3 fruit fly cellular contexts compared by ENCODE assay signal in the genomic region with DNA sequence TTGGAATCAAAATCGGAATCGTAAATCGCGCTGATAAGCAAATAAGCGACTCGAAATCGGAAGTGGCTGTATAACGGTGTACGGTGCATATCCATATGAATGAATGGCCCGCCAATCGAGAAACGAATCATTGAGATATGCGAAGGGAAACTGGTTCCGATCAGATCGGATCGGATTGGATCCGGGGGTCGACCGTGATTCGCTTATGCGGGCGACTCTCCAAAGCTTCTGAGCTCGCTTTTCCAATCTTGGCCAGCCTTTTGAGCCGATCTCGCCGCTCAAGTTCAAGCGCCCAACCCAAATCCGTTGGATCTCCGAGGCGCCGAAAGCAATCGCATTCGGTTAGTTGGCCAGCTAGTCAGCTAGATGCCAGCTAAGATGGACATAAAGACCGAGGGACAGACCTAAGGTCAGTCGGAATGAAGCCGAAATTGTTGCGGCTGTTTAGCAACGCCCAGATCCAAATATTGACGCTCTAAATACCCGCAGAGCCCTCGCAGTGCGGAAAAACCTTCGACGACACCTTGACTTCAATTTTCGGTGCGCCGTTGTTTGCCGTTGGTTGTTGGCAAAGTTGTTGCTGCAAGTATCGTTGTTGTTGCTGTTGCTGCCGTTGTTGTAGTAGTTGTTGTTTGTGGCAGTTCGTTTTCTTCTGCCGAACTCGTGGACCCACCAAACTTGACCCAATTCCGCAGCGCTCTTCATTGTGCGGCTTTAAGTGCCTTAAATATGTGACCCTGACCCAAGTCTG.
TF ChIP-seq lines count a peak whose summit lies in the region.

No protein-coding gene starts in this region.

- no peak for TF ChIP-seq CTCF in whole organism, embryonic (GFP tag; optimal IDR thresholded peaks at IDR 0.05; lab: Kevin White, UChicago)

TF ChIP-seq in whole organism, adult, 20 proteins besides CTCF, POLR2A, EP300 and RAD21:
- TF ChIP-seq Mnt (GFP tag; optimal IDR thresholded peaks at IDR 0.05; lab: Kevin White, UChicago) (no peak), Crg-1 (GFP tag; optimal IDR thresholded peaks at IDR 0.05; lab: Kevin White, UChicago) (no peak), kay (GFP tag; lab: Kevin White, UChicago; ENCODE audit: borderline replicate concordance) (no peak), tj (GFP tag; optimal IDR thresholded peaks at IDR 0.05; lab: Kevin White, UChicago) (peak; percentile 17), CG33017 (tag; optimal IDR thresholded peaks at IDR 0.05; lab: Kevin White, UChicago) (no peak)

TF ChIP-seq in whole organism, embryonic, 481 proteins besides CTCF, POLR2A, EP300 and RAD21 (continues in another document):
- no peak for TF ChIP-seq slou (GFP tag; optimal IDR thresholded peaks at IDR 0.05; lab: Kevin White, UChicago)
- TF ChIP-seq tx (GFP tag; optimal IDR thresholded peaks at IDR 0.05; lab: Kevin White, UChicago) = no peak
- TF ChIP-seq CG10321 (GFP tag; IDR thresholded peaks at IDR 0.05; lab: Robert Waterston, UW) = 0 out of 2 replicates have a peak, but pooled peaks have one; percentile 7
- no peak for TF ChIP-seq Stat92E (GFP tag; optimal IDR thresholded peaks at IDR 0.05; lab: Kevin White, UChicago)
- TF ChIP-seq D (optimal IDR thresholded peaks at IDR 0.05; lab: Kevin White, UChicago) = no peak
- no peak for TF ChIP-seq D (GFP tag; optimal IDR thresholded peaks at IDR 0.05; lab: Kevin White, UChicago)
- peak; percentile 11 for TF ChIP-seq sd (tag; optimal IDR thresholded peaks at IDR 0.05; lab: Kevin White, UChicago)
- TF ChIP-seq ftz-f1 (GFP tag; optimal IDR thresholded peaks at IDR 0.05; lab: Kevin White, UChicago) = peak; percentile 71
- no peak for TF ChIP-seq cwo (GFP tag; optimal IDR thresholded peaks at IDR 0.05; lab: Kevin White, UChicago)
- no peak for TF ChIP-seq HLH3B (GFP tag; IDR thresholded peaks at IDR 0.05; lab: Robert Waterston, UW)
- no peak for TF ChIP-seq Hr51 (GFP tag; optimal IDR thresholded peaks at IDR 0.05; lab: Kevin White, UChicago)
- no peak for TF ChIP-seq HmgZ (tag; optimal IDR thresholded peaks at IDR 0.05; lab: Kevin White, UChicago)
- no peak for TF ChIP-seq CG13424 (tag; optimal IDR thresholded peaks at IDR 0.05; lab: Kevin White, UChicago)
- TF ChIP-seq Sry-δ (GFP tag; optimal IDR thresholded peaks at IDR 0.05; lab: Kevin White, UChicago) = no peak
- no peak for TF ChIP-seq Oaz (GFP tag; IDR thresholded peaks at IDR 0.05; lab: Robert Waterston, UW)
- no peak for TF ChIP-seq sob (GFP tag; IDR thresholded peaks at IDR 0.05; lab: Robert Waterston, UW)
- no peak for TF ChIP-seq CG17359 (tag; optimal IDR thresholded peaks at IDR 0.05; lab: Kevin White, UChicago)
- TF ChIP-seq Hand (GFP tag; optimal IDR thresholded peaks at IDR 0.05; lab: Kevin White, UChicago) = no peak
- TF ChIP-seq CG12219 (GFP tag; optimal IDR thresholded peaks at IDR 0.05; lab: Kevin White, UChicago) = no peak
- TF ChIP-seq CG43689 (GFP tag; IDR thresholded peaks at IDR 0.05; lab: Robert Waterston, UW) = no peak
- TF ChIP-seq Taf1 (GFP tag; IDR thresholded peaks at IDR 0.05; lab: Robert Waterston, UW) = no peak
- peak; percentile 25; the same call in 1 of the 2 replicates for TF ChIP-seq CG4360 (GFP tag; IDR thresholded peaks at IDR 0.05; lab: Robert Waterston, UW)
- TF ChIP-seq CG32532 (GFP tag; IDR thresholded peaks at IDR 0.05; lab: Robert Waterston, UW) = no peak
- TF ChIP-seq Deaf1 (tag; optimal IDR thresholded peaks at IDR 0.05; lab: Kevin White, UChicago) = peak; percentile 52
- no peak for TF ChIP-seq CG2712 (tag; optimal IDR thresholded peaks at IDR 0.05; lab: Kevin White, UChicago)
- peak; percentile 31 for TF ChIP-seq CG12769 (tag; optimal IDR thresholded peaks at IDR 0.05; lab: Kevin White, UChicago)
- no peak for TF ChIP-seq Hmr (GFP tag; optimal IDR thresholded peaks at IDR 0.05; lab: Kevin White, UChicago)
- TF ChIP-seq CG18764 (GFP tag; optimal IDR thresholded peaks at IDR 0.05; lab: Kevin White, UChicago) = no peak
- TF ChIP-seq bigmax (GFP tag; optimal IDR thresholded peaks at IDR 0.05; lab: Kevin White, UChicago) = no peak
- no peak for TF ChIP-seq gro (GFP tag; optimal IDR thresholded peaks at IDR 0.05; lab: Kevin White, UChicago)
- TF ChIP-seq ara (GFP tag; IDR thresholded peaks at IDR 0.05; lab: Robert Waterston, UW) = no peak
- no peak for TF ChIP-seq Ets97D (GFP tag; optimal IDR thresholded peaks at IDR 0.05; lab: Kevin White, UChicago)
- peak; percentile 27 for TF ChIP-seq lab (GFP tag; optimal IDR thresholded peaks at IDR 0.05; lab: Kevin White, UChicago)
- TF ChIP-seq CG2889 (GFP tag; IDR thresholded peaks at IDR 0.05; lab: Robert Waterston, UW) = no peak
- TF ChIP-seq fd64A (GFP tag; optimal IDR thresholded peaks at IDR 0.05; lab: Kevin White, UChicago) = no peak
- no peak for TF ChIP-seq ci (GFP tag; IDR thresholded peaks at IDR 0.05; lab: Robert Waterston, UW)
- TF ChIP-seq CG2120 (GFP tag; optimal IDR thresholded peaks at IDR 0.05; lab: Kevin White, UChicago) = no peak
- TF ChIP-seq HLH54F (GFP tag; optimal IDR thresholded peaks at IDR 0.05; lab: Kevin White, UChicago) = no peak
- no peak for TF ChIP-seq CG16863 (GFP tag; optimal IDR thresholded peaks at IDR 0.05; lab: Kevin White, UChicago)
- TF ChIP-seq CHES-1-like (GFP tag; optimal IDR thresholded peaks at IDR 0.05; lab: Kevin White, UChicago) = no peak
- peak; percentile 76 for TF ChIP-seq Med (GFP tag; lab: Kevin White, UChicago)

TF ChIP-seq in whole organism, prepupa, 60 proteins besides CTCF, POLR2A, EP300 and RAD21:
- TF ChIP-seq fkh (GFP tag; optimal IDR thresholded peaks at IDR 0.05; lab: Kevin White, UChicago) = peak; percentile 4
- TF ChIP-seq CG6792 (GFP tag; optimal IDR thresholded peaks at IDR 0.05; lab: Kevin White, UChicago) = no peak
- no peak for TF ChIP-seq CG10631 (GFP tag; optimal IDR thresholded peaks at IDR 0.05; lab: Kevin White, UChicago)
- no peak for TF ChIP-seq CG8319 (GFP tag; optimal IDR thresholded peaks at IDR 0.05; lab: Kevin White, UChicago)
- no peak for TF ChIP-seq cyc (GFP tag; optimal IDR thresholded peaks at IDR 0.05; lab: Kevin White, UChicago)
- peak; percentile 8 for TF ChIP-seq Eip78C (GFP tag; lab: Kevin White, UChicago)
- TF ChIP-seq svp (GFP tag; lab: Kevin White, UChicago) = peak; percentile 55
- TF ChIP-seq CG9139 (GFP tag; optimal IDR thresholded peaks at IDR 0.05; lab: Kevin White, UChicago) = no peak
